Fruit fly (Drosophila melanogaster): ENCODE data around the gene Kaz.

Kaz gene

DNA sequence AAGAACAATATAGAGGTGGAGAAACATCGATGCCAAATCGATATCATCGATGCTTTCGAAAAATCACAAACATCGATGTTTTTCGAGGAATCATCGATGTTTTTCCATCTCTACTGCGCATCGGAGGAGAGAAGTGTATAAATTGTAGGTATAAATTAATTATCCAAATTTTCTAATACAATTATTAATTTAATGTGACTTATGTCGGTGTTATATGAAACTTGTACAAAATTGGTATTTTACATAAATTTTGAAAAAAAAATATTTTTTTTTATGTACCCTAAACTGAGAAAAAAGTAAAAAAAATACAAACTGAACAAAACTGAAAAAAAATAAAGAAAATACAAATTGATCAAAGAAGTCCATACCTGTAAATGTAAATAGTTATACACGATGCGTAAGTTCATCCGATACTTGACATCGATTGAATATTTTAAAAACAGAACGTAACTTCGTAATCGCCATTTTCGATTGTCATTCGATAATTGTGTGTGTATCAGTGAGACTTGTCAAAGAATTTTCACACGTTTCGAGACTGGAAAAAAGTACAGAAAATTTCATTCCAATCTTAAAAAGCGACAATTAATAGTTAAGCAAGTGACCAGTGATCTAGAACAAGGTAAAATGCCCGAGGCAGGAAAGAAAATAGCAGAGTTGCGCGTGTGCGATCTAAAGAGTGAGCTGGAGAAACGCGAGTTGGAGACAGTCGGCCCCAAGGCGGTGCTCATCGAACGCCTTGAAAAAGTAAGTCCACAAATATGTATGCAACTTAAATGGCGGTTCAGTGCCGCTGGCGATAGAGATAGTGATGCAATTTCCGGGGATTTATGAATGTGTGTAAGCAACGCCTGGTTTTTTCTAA, 12.5 kb downstream of the Kaz start, which contains the start of the genes CG5808 and Saf-B (continued):
- TF ChIP-seq CG14860 (GFP tag; IDR thresholded peaks at IDR 0.05; ENCODE audit: partially characterized antibody) (peak; percentile 92), CG12236 (GFP tag; optimal IDR thresholded peaks at IDR 0.05) (no peak), crp (GFP tag; optimal IDR thresholded peaks at IDR 0.05) (peak in 1 of 2 experiments; percentile 37), CG12391 (tag; optimal IDR thresholded peaks at IDR 0.05) (peak; percentile 69), slbo (GFP tag; IDR thresholded peaks at IDR 0.05) (peak; percentile 60), Scr (GFP tag; IDR thresholded peaks at IDR 0.05; ENCODE audit: partially characterized antibody) (peak; percentile 86), CG8765 (GFP tag; IDR thresholded peaks at IDR 0.05) (no peak), CG9727 (GFP tag; optimal IDR thresholded peaks at IDR 0.05) (peak; percentile 76), CG4730 (GFP tag; IDR thresholded peaks at IDR 0.05) (no peak), lilli (GFP tag; optimal IDR thresholded peaks at IDR 0.05) (peak; percentile 38), CG15269 (tag; optimal IDR thresholded peaks at IDR 0.05) (no peak), Hr3 (GFP tag; optimal IDR thresholded peaks at IDR 0.05) (no peak), ap (GFP tag; IDR thresholded peaks at IDR 0.05) (peak; percentile 26; the same call in 1 of the 2 replicates), Hmx (GFP tag; optimal IDR thresholded peaks at IDR 0.05) (no peak), fd96Cb (tag; optimal IDR thresholded peaks at IDR 0.05) (peak; percentile 38), CG31365 (tag; optimal IDR thresholded peaks at IDR 0.05) (no peak), CG1602 (GFP tag; optimal IDR thresholded peaks at IDR 0.05) (peak; percentile 17), CG13894 (tag; optimal IDR thresholded peaks at IDR 0.05) (no peak), zfh2 (GFP tag; optimal IDR thresholded peaks at IDR 0.05) (peak; percentile 31), HLH3B (GFP tag; IDR thresholded peaks at IDR 0.05) (peak; percentile 31; the same call in 1 of the 2 replicates), Ravus (GFP tag; IDR thresholded peaks at IDR 0.05) (no peak), CG11696 (GFP tag; IDR thresholded peaks at IDR 0.05) (no peak), org-1 (GFP tag; optimal IDR thresholded peaks at IDR 0.05) (no peak), CG32532 (GFP tag; IDR thresholded peaks at IDR 0.05) (peak; percentile 36), pan (optimal IDR thresholded peaks at IDR 0.05) (no peak), pan (GFP tag; optimal IDR thresholded peaks at IDR 0.05 in 1 of 2, IDR thresholded peaks at IDR 0.05 in 1 of 2) (peak in 1 of 2 experiments; percentile 63), aop (GFP tag; IDR thresholded peaks at IDR 0.05) (no peak), Ptx1 (GFP tag; IDR thresholded peaks at IDR 0.05) (peak; percentile 81), CG4617 (GFP tag; optimal IDR thresholded peaks at IDR 0.05; ENCODE audit: borderline replicate concordance) (peak; percentile 39), prd (optimal IDR thresholded peaks at IDR 0.05) (no peak), prd (GFP tag; IDR thresholded peaks at IDR 0.05) (peak; percentile 65), Six4 (GFP tag; optimal IDR thresholded peaks at IDR 0.05) (peak; percentile 40), CG17829 (tag; optimal IDR thresholded peaks at IDR 0.05) (peak; percentile 71), CG4707 (GFP tag; optimal IDR thresholded peaks at IDR 0.05) (no peak), MTF-1 (GFP tag; optimal IDR thresholded peaks at IDR 0.05; ENCODE audit: borderline replicate concordance) (no peak), CG12659 (GFP tag; optimal IDR thresholded peaks at IDR 0.05) (peak; percentile 63), nerfin-2 (GFP tag; IDR thresholded peaks at IDR 0.05; ENCODE audit: partially characterized antibody) (peak; percentile 86), dysf (GFP tag; IDR thresholded peaks at IDR 0.05) (peak; percentile 50; the same call in 2 of the 3 replicates), Spps (tag; optimal IDR thresholded peaks at IDR 0.05) (peak; percentile 8), crc (GFP tag; optimal IDR thresholded peaks at IDR 0.05) (no peak), CG9215 (GFP tag; IDR thresholded peaks at IDR 0.05) (no peak), CG34224 (GFP tag; IDR thresholded peaks at IDR 0.05; ENCODE audit: partially characterized antibody) (peak; percentile 85), vvl (GFP tag; IDR thresholded peaks at IDR 0.05) (peak; percentile 68), CG6272 (GFP tag; IDR thresholded peaks at IDR 0.05) (no peak), gcm (GFP tag; optimal IDR thresholded peaks at IDR 0.05) (no peak), fu2 (GFP tag; optimal IDR thresholded peaks at IDR 0.05) (no peak), tgo (GFP tag; IDR thresholded peaks at IDR 0.05) (peak; percentile 63), Lhr (GFP tag; optimal IDR thresholded peaks at IDR 0.05) (peak; percentile 59), HmgZ (tag; optimal IDR thresholded peaks at IDR 0.05) (no peak)

Data from whole organism, embryonic.